Fruit fly (Drosophila melanogaster): ENCODE data around the gene betaCOP.

DNA sequence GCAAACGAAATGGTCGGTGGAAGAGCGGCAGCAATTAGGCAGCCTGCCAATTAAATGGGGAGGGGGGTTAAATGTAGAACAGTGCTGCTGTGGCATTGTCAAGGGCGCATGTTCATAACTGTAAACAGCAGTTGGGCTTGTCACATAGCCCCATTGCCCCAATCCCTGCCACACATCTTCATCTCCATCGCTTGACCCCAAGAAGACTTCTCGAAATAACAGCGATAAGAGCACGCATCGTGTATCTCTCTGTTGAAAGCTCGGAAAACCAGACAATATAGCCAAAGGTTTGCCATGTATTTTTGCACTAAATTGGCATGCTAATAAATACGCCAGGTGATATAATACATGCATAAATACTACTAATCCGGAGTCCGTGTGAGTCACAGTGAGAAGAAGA, 17.5 kb upstream of the betaCOP start:
- no peak for TF ChIP-seq eyg (GFP tag; optimal IDR thresholded peaks at IDR 0.05)
- no peak for TF ChIP-seq psq (GFP tag; optimal IDR thresholded peaks at IDR 0.05)
- TF ChIP-seq bowl (GFP tag; IDR thresholded peaks at IDR 0.05): no peak
- no peak for TF ChIP-seq Hr51 (GFP tag; optimal IDR thresholded peaks at IDR 0.05)
- no peak for TF ChIP-seq cas (GFP tag; IDR thresholded peaks at IDR 0.05)
- TF ChIP-seq lov (optimal IDR thresholded peaks at IDR 0.05): no peak
- TF ChIP-seq lov (GFP tag; IDR thresholded peaks at IDR 0.05): no peak
- TF ChIP-seq CG6765 (GFP tag; optimal IDR thresholded peaks at IDR 0.05): no peak
- no peak for TF ChIP-seq CG30431 (GFP tag; optimal IDR thresholded peaks at IDR 0.05)
- no peak for TF ChIP-seq CG10543 (GFP tag; optimal IDR thresholded peaks at IDR 0.05)
- TF ChIP-seq cad (GFP tag; optimal IDR thresholded peaks at IDR 0.05): no peak
- no peak for TF ChIP-seq Sox100B (GFP tag; optimal IDR thresholded peaks at IDR 0.05)
